Worm (Caenorhabditis elegans) whole organism, mixed stage, embryonic: ENCODE data around the gene Y34B4A.10.
A peak's percentile ranks its signal among the peaks of the same experiment; 100 is the strongest.

Experiments used
- M03D4.4 ChIP-seq: sonication (generic microtip); optimal IDR thresholded peaks from 2 replicates; lab custom pipeline; 2017; ENCODE audit warnings: mild to moderate bottlenecking, missing genetic modification characterization, missing compliant biosample characterization
- bed-3 ChIP-seq: fragments of 200-800 bp; sonication (Bioruptor generic); optimal IDR thresholded peaks from 3 replicates; lab custom pipeline; 2018; ENCODE audit warnings: mild to moderate bottlenecking, missing genetic modification characterization, moderate library complexity, missing compliant biosample characterization
- blmp-1 ChIP-seq: fragments of 150-350 bp; optimal IDR thresholded peaks from 2 replicates; lab custom pipeline; 2014; ENCODE audit warnings: missing biosample characterization, missing genetic modification characterization
- ceh-39 ChIP-seq: fragments of 150-350 bp; optimal IDR thresholded peaks from 2 replicates; lab custom pipeline; 2014; ENCODE audit warnings: missing biosample characterization, missing genetic modification characterization
- ceh-43 ChIP-seq: fragments of 200-800 bp; sonication (Bioruptor generic); optimal IDR thresholded peaks from 2 replicates; lab custom pipeline; 2018; ENCODE audit warnings: mild to moderate bottlenecking, missing genetic modification characterization, moderate library complexity, missing compliant biosample characterization
- ceh-83 ChIP-seq: fragments of 200-800 bp; sonication (Bioruptor generic); optimal IDR thresholded peaks from 2 replicates; lab custom pipeline; 2018; ENCODE audit warnings: mild to moderate bottlenecking, missing genetic modification characterization, missing compliant biosample characterization
- ces-1 ChIP-seq: fragments of 150-350 bp; optimal IDR thresholded peaks from 2 replicates; lab custom pipeline; 2014; ENCODE audit warnings: missing biosample characterization, missing genetic modification reagents, missing genetic modification characterization
- cnd-1 ChIP-seq: fragments of 200-800 bp; sonication (Bioruptor generic); optimal IDR thresholded peaks from 2 replicates; lab custom pipeline; 2018; ENCODE audit warnings: mild to moderate bottlenecking, missing genetic modification characterization, missing compliant biosample characterization
- drap-1 ChIP-seq: fragments of 200-800 bp; sonication (Bioruptor generic); optimal IDR thresholded peaks from 3 replicates; lab custom pipeline; 2018; ENCODE audit warnings: mild to moderate bottlenecking, missing genetic modification characterization, missing compliant biosample characterization
- elt-1 ChIP-seq: sonication (generic microtip); optimal IDR thresholded peaks from 2 replicates; lab custom pipeline; 2017; ENCODE audit warnings: missing genetic modification characterization, mild to moderate bottlenecking, missing compliant biosample characterization, antibody characterized with exemption, moderate library complexity, borderline replicate concordance; ENCODE audit not compliant: insufficient read depth
- elt-3 ChIP-seq: fragments of 150-350 bp; optimal IDR thresholded peaks from 2 replicates; lab custom pipeline; 2014; ENCODE audit warnings: missing biosample characterization, missing genetic modification characterization
- flh-1 ChIP-seq: fragments of 200-800 bp; sonication (Bioruptor generic); optimal IDR thresholded peaks from 2 replicates; lab custom pipeline; 2018; ENCODE audit warnings: mild to moderate bottlenecking, missing genetic modification characterization, moderate library complexity, missing compliant biosample characterization
- ham-2 ChIP-seq: fragments of 200-800 bp; sonication (Bioruptor generic); optimal IDR thresholded peaks from 2 replicates; lab custom pipeline; 2018; ENCODE audit warnings: mild to moderate bottlenecking, missing genetic modification characterization, missing compliant biosample characterization
- hlh-1 ChIP-seq: fragments of 150-350 bp; optimal IDR thresholded peaks from 2 replicates; lab custom pipeline; 2014; ENCODE audit warnings: missing biosample characterization, missing genetic modification reagents, missing genetic modification characterization
- lin-13 ChIP-seq: fragments of 150-350 bp; optimal IDR thresholded peaks from 2 replicates; lab custom pipeline; 2014; ENCODE audit warnings: missing biosample characterization, missing genetic modification characterization
- lin-32 ChIP-seq: fragments of 200-800 bp; sonication (Bioruptor generic); optimal IDR thresholded peaks from 2 replicates; lab custom pipeline; 2018; ENCODE audit warnings: mild to moderate bottlenecking, missing genetic modification characterization, missing compliant biosample characterization
- lsy-2 ChIP-seq: fragments of 150-350 bp; optimal IDR thresholded peaks from 2 replicates; lab custom pipeline; 2014; ENCODE audit warnings: missing biosample characterization, missing genetic modification characterization
- mab-5 ChIP-seq: fragments of 150-350 bp; optimal IDR thresholded peaks from 2 replicates; lab custom pipeline; 2014; ENCODE audit warnings: missing biosample characterization, missing genetic modification characterization
- mep-1 ChIP-seq: fragments of 150-350 bp; optimal IDR thresholded peaks from 2 replicates; lab custom pipeline; 2017; ENCODE audit warnings: missing biosample characterization, missing genetic modification reagents, missing genetic modification characterization, inconsistent platforms
- mls-2 ChIP-seq: sonication (generic microtip); optimal IDR thresholded peaks from 2 replicates; lab custom pipeline; 2016; ENCODE audit warnings: mild to moderate bottlenecking, missing genetic modification characterization, moderate library complexity, missing compliant biosample characterization
- nhr-12 ChIP-seq: fragments of 150-350 bp; optimal IDR thresholded peaks from 2 replicates; lab custom pipeline; 2014; ENCODE audit warnings: missing biosample characterization, missing genetic modification characterization
- nhr-2 ChIP-seq: fragments of 150-350 bp; optimal IDR thresholded peaks from 2 replicates; lab custom pipeline; 2014; ENCODE audit warnings: missing biosample characterization, missing genetic modification characterization
- nhr-237 ChIP-seq: fragments of 150-350 bp; optimal IDR thresholded peaks from 2 replicates; lab custom pipeline; 2014; ENCODE audit warnings: missing biosample characterization, missing genetic modification characterization
- nhr-28 ChIP-seq: fragments of 150-350 bp; optimal IDR thresholded peaks from 2 replicates; lab custom pipeline; 2014; ENCODE audit warnings: missing biosample characterization, missing genetic modification characterization
- nhr-76 ChIP-seq: sonication (generic microtip); optimal IDR thresholded peaks from 2 replicates; lab custom pipeline; 2017; ENCODE audit warnings: missing biosample characterization, missing genetic modification characterization
- pha-4 ChIP-seq: fragments of 150-350 bp; optimal IDR thresholded peaks from 2 replicates; lab custom pipeline; 2018; ENCODE audit warnings: missing biosample characterization, missing genetic modification reagents, missing genetic modification characterization
- sem-2 ChIP-seq: fragments of 200-800 bp; sonication (Bioruptor generic); optimal IDR thresholded peaks from 2 replicates; lab custom pipeline; 2018; ENCODE audit warnings: mild to moderate bottlenecking, missing genetic modification characterization, missing compliant biosample characterization
- snpc-4 ChIP-seq: fragments of 150-350 bp; optimal IDR thresholded peaks from 2 replicates; lab custom pipeline; 2014; ENCODE audit warnings: missing biosample characterization, missing genetic modification characterization
- sptf-1 ChIP-seq: sonication (generic microtip); optimal IDR thresholded peaks from 2 replicates; lab custom pipeline; 2017; ENCODE audit warnings: mild to moderate bottlenecking, missing genetic modification characterization, moderate library complexity, missing compliant biosample characterization
- tbx-8 ChIP-seq: fragments of 200-800 bp; sonication (Bioruptor generic); optimal IDR thresholded peaks from 2 replicates; lab custom pipeline; 2018; ENCODE audit warnings: mild to moderate bottlenecking, missing genetic modification characterization, moderate library complexity, missing compliant biosample characterization
- unc-120 ChIP-seq: sonication (generic microtip); optimal IDR thresholded peaks from 2 replicates; lab custom pipeline; 2017; ENCODE audit warnings: missing genetic modification characterization, missing compliant biosample characterization; ENCODE audit not compliant: poor library complexity, severe bottlenecking
- unc-39 ChIP-seq: fragments of 150-350 bp; optimal IDR thresholded peaks from 2 replicates; lab custom pipeline; 2014; ENCODE audit warnings: missing biosample characterization, missing genetic modification characterization
- zip-8 ChIP-seq: fragments of 150-350 bp; optimal IDR thresholded peaks from 2 replicates; lab custom pipeline; 2014; ENCODE audit warnings: missing biosample characterization, missing genetic modification characterization
- ztf-11 ChIP-seq: fragments of 150-350 bp; optimal IDR thresholded peaks from 2 replicates; lab custom pipeline; 2014; ENCODE audit warnings: missing biosample characterization, missing genetic modification characterization

The Y34B4A.10 gene

DNA sequence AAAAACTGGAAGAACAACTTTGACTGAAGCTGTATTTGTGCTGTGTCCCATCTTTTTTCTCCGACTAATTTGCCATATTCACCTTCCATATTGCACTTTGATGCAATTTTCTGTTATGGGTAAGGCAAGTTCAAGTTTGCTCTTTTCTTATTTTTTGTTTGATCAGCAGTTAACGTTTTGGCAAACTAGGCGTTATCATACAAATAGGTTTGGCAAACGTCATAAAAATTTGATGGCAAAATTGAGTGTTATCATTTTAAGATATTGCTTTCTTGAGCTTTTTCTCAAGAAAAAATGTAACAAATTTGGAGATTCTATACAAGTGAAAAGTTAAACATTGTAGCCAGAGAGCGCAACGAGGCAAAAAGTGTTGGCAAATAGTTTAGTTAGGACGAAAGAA, 12.3 kb downstream of the Y34B4A.10 start:
- TF ChIP-seq drap-1 (GFP tag; lab: Kevin White, UChicago), result no peak
- TF ChIP-seq nhr-28 (tag; lab: Kevin White, UChicago), result no peak
- no peak for TF ChIP-seq ceh-83 (GFP tag; lab: Kevin White, UChicago)
- no peak for TF ChIP-seq nhr-237
- TF ChIP-seq mep-1, result no peak
- TF ChIP-seq elt-1 (tag; lab: Kevin White, UChicago), result no peak
- no peak for TF ChIP-seq sem-2 (GFP tag; lab: Kevin White, UChicago)
- TF ChIP-seq unc-120 (tag; lab: Kevin White, UChicago), result no peak
- TF ChIP-seq flh-1 (GFP tag; lab: Kevin White, UChicago), result no peak
- TF ChIP-seq snpc-4 (tag; lab: Kevin White, UChicago), result no peak
- no peak for TF ChIP-seq sptf-1 (tag; lab: Kevin White, UChicago)
- TF ChIP-seq ztf-11, result no peak
- no peak for TF ChIP-seq elt-3 (tag; lab: Kevin White, UChicago)
- no peak for TF ChIP-seq nhr-12
- no peak for TF ChIP-seq lin-13 (tag; lab: Kevin White, UChicago)
- no peak for TF ChIP-seq blmp-1
- no peak for TF ChIP-seq ceh-39
- no peak for TF ChIP-seq cnd-1 (tag; lab: Kevin White, UChicago)

DNA sequence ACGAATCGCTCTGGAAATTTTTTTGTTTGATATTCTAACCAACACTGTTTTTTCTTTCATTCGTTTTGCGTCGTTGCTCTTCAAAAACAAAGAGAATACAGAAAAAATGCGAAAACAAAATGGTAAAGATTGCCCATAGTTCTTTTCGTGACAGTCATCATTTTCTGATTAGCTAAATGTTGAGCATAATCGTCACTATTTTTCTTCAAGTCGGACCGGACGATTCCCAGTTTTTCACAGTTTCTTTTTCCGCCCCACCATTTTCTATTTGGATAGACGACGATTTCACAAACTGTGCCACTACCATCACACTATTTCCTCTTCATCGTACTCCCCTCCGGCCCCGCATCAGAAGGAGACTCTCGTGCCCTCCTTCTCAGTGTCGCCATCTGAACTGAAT, 13.9 kb downstream of the Y34B4A.10 start:
- TF ChIP-seq ham-2, result no peak
- TF ChIP-seq nhr-76, result no peak
- no peak for TF ChIP-seq lin-32 (GFP tag; lab: Kevin White, UChicago)
- TF ChIP-seq pha-4 (tag; lab: Kevin White, UChicago), result no peak
- no peak for TF ChIP-seq zip-8
- no peak for TF ChIP-seq elt-1 (tag; lab: Kevin White, UChicago)

DNA sequence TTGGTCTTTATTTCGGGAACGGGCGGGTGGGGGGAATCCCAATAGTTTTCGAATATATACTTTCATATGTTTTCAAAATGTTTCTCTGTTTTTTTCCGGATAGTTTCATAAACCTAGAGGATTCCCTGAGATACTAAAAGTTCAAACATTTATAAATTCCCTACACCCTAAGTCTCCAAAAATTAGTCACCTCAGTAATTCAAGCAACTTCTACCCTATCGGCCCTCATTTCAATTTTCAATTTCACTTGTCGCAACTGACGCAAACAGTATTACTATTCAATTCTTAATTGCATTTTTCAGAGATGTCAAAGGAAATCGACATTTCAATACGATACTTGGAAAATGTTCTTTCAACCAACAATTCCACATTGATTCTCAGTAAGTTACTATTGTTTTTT, 14.3 kb downstream of the Y34B4A.10 start, which contains the start of gene Y34B4A.4:
Gene Y34B4A.4, plus strand, starts transcription at position 301 of the 400 bp plus-strand sequence.
- TF ChIP-seq sptf-1 (tag; lab: Kevin White, UChicago) (no peak), M03D4.4 (tag; lab: Kevin White, UChicago) (no peak), lin-32 (GFP tag; lab: Kevin White, UChicago) (no peak)
- TF ChIP-seq, all 35 proteins: peak for 0

DNA sequence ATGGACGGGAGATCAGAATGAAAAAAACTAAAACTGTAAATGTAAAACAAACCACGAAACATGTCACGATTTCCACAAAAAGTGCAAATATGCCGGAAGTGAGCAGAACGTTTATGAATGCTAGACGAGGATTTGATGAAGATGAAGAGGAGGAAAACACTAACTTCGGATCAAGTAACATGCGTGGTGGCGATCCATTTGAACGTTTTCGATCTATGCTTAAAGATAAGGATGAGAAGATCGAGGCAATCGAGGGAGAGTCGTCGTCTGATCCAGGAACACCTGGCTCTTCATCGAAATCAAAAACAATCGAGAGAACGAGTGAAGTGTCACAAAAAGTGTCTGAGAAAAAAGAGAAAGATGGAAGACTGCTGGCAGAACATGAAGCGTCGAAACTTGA, 15.7 kb downstream of the Y34B4A.10 start:
- no peak for TF ChIP-seq M03D4.4 (tag; lab: Kevin White, UChicago)
- no peak for TF ChIP-seq nhr-12
- TF ChIP-seq lin-32 (GFP tag; lab: Kevin White, UChicago), result no peak
- TF ChIP-seq snpc-4 (tag; lab: Kevin White, UChicago), result no peak
- TF ChIP-seq, all 35 proteins: peak for 0

DNA sequence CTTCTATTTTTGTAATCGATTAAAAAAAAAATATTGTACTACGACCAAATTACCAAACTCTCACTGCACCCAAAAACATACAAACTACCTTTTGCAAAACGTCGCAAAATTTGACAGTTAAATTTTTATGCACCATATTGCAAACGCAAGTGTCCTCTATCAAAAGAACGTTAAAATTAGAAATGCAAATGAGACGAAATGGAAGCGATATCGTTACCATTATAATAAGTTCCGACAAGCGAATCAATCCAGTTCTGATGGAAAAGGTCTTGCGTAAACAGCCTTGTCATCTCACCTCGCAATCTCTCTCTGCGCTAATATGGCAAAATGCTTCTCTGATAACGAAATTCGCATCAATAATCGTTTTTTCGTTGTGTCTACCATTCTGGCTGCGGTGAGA, 18.4 kb downstream of the Y34B4A.10 start:
- TF ChIP-seq elt-1 (tag; lab: Kevin White, UChicago) (no peak), drap-1 (GFP tag; lab: Kevin White, UChicago) (no peak), unc-120 (tag; lab: Kevin White, UChicago) (no peak), ham-2 (no peak)

DNA sequence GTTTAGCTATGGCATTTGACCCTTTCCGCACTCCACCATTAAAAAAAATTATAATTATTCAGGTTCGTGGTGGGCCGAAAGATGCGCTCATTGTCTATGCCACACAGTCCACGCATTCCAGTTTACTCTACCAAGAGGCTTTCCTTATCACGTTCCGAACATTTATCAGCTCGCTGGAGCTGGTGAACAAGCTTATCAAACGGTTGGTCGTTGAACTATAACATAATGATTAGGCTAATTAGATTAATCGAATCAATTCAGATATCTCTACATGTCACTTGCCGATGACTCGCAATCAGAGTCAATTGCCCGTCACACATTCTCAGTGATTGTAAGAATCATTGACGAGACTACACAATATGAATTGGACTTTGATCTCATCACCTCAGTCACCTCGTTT, 19.7 kb downstream of the Y34B4A.10 start:
- TF ChIP-seq cnd-1 (tag; lab: Kevin White, UChicago) (no peak), hlh-1 (tag; lab: Kevin White, UChicago) (no peak), bed-3 (no peak), mab-5 (tag; lab: Kevin White, UChicago) (no peak), unc-39 (tag; lab: Kevin White, UChicago) (no peak)

DNA sequence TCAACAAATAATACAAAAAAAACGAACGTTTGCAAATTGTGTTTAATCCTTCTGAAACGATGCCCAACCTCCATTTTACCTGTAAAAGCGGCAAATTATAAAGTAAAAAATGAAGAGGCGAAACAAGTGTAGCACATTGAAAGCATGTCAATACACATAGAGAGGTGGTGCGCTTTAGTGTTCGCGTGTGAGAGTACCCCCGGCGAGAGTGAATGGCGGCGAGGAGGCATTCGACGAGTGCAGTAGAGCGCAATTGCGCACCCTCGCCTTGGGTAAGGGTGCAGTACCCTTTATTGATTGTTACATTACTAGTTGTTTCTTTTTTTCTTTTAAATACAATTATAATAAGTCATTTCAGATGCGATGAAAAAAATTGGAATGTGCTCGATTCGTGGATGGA, 25.5 kb downstream of the Y34B4A.10 start, which contains the start of gene hst-6:
Gene hst-6, plus strand, starts transcription at position 353 of the 400 bp plus-strand sequence.
- TF ChIP-seq nhr-2 (tag; lab: Kevin White, UChicago) (peak; percentile 38), tbx-8 (no peak), sptf-1 (tag; lab: Kevin White, UChicago) (peak; percentile 77), ceh-43 (no peak), sem-2 (GFP tag; lab: Kevin White, UChicago) (no peak), mab-5 (tag; lab: Kevin White, UChicago) (no peak), nhr-12 (no peak), blmp-1 (no peak), ceh-83 (GFP tag; lab: Kevin White, UChicago) (no peak), snpc-4 (tag; lab: Kevin White, UChicago) (no peak), pha-4 (tag; lab: Kevin White, UChicago) (peak; percentile 85), nhr-76 (no peak), lsy-2 (tag; lab: Kevin White, UChicago) (peak; percentile 60), drap-1 (GFP tag; lab: Kevin White, UChicago) (peak; percentile 10), M03D4.4 (tag; lab: Kevin White, UChicago) (peak; percentile 12), ceh-39 (peak; percentile 43), elt-1 (tag; lab: Kevin White, UChicago) (no peak), flh-1 (GFP tag; lab: Kevin White, UChicago) (no peak), bed-3 (no peak), ces-1 (GFP tag; lab: Kevin White, UChicago) (peak; percentile 40), unc-39 (tag; lab: Kevin White, UChicago) (no peak), unc-120 (tag; lab: Kevin White, UChicago) (no peak), cnd-1 (tag; lab: Kevin White, UChicago) (peak; percentile 43), mep-1 (peak; percentile 84), ham-2 (peak; percentile 60), zip-8 (no peak), hlh-1 (tag; lab: Kevin White, UChicago) (peak; percentile 40), mls-2 (tag; lab: Kevin White, UChicago) (peak; percentile 76)
